Fruit fly (Drosophila melanogaster) whole organism, embryonic: ENCODE data around the gene CG13796.

Experiments used
- Abd-B ChIP-seq: fragments of 200-800 bp; sonication (Bioruptor generic); optimal IDR thresholded peaks from 2 replicates; lab custom pipeline; 2018; ENCODE audit warnings: missing biosample characterization, mild to moderate bottlenecking, missing genetic modification characterization, moderate library complexity
- Adf1 ChIP-seq: fragments of 200-800 bp; sonication (Bioruptor generic); IDR thresholded peaks from 2 replicates; pipeline ENCODE4 v1.3.6; 2022; ENCODE audit warnings: missing biosample characterization, missing genetic modification characterization
- B-H1 ChIP-seq: fragments of 200-800 bp; sonication (Bioruptor generic); IDR thresholded peaks from 3 replicates; pipeline ENCODE4 v1.3.6; 2022; ENCODE audit warnings: missing biosample characterization, missing genetic modification characterization
- CG10274 ChIP-seq: fragments of 200-800 bp; sonication (Bioruptor generic); optimal IDR thresholded peaks from 3 replicates; lab custom pipeline; 2017; ENCODE audit warnings: missing biosample characterization, mild to moderate bottlenecking, missing genetic modification characterization
- CG10321 ChIP-seq: fragments of 200-800 bp; sonication (Bioruptor generic); IDR thresholded peaks from 2 replicates; pipeline ENCODE4 v1.3.6; 2022; ENCODE audit warnings: missing biosample characterization, missing genetic modification characterization
- CG10959 ChIP-seq: fragments of 200-800 bp; sonication (Bioruptor generic); IDR thresholded peaks from 2 replicates; pipeline ENCODE4 v1.3.6; 2022; ENCODE audit warnings: missing biosample characterization, missing genetic modification characterization
- CG11456 ChIP-seq: fragments of 200-800 bp; sonication (Bioruptor generic); IDR thresholded peaks from 3 replicates; pipeline ENCODE4 v1.3.6; 2022; ENCODE audit warnings: missing biosample characterization, missing genetic modification characterization
- CG12071 ChIP-seq: fragments of 200-800 bp; sonication (Bioruptor generic); optimal IDR thresholded peaks from 3 replicates; lab custom pipeline; 2018; ENCODE audit warnings: missing biosample characterization, mild to moderate bottlenecking, missing genetic modification characterization
- CG13296 ChIP-seq: fragments of 200-800 bp; sonication (Bioruptor generic); optimal IDR thresholded peaks from 3 replicates; lab custom pipeline; 2018; ENCODE audit warnings: missing biosample characterization, mild to moderate bottlenecking, missing genetic modification characterization
- CG1602 ChIP-seq: fragments of 200-800 bp; sonication (Bioruptor generic); optimal IDR thresholded peaks from 3 replicates; lab custom pipeline; 2016; ENCODE audit warnings: missing biosample characterization, missing genetic modification characterization
- CG1603 ChIP-seq: fragments of 200-800 bp; sonication (Bioruptor generic); optimal IDR thresholded peaks from 2 replicates; lab custom pipeline; 2019; ENCODE audit warnings: missing biosample characterization, mild to moderate bottlenecking, missing genetic modification characterization, moderate library complexity
- CG1647 ChIP-seq: fragments of 200-800 bp; sonication (Bioruptor generic); optimal IDR thresholded peaks from 3 replicates; lab custom pipeline; 2016; ENCODE audit warnings: missing biosample characterization, missing genetic modification characterization
- CG18011 ChIP-seq: fragments of 200-800 bp; sonication (Bioruptor generic); optimal IDR thresholded peaks from 2 replicates; lab custom pipeline; 2017; ENCODE audit warnings: missing biosample characterization, missing genetic modification characterization, mild to moderate bottlenecking, moderate library complexity, missing genotype
- CG31224 ChIP-seq: fragments of 200-800 bp; sonication (Bioruptor generic); IDR thresholded peaks from 2 replicates; pipeline ENCODE4 v1.3.6; 2022; ENCODE audit warnings: missing biosample characterization, missing genetic modification characterization
- CG32532 ChIP-seq: fragments of 200-800 bp; sonication (Bioruptor generic); IDR thresholded peaks from 2 replicates; pipeline ENCODE4 v1.3.6; 2022; ENCODE audit warnings: missing biosample characterization, missing genetic modification characterization
- CG34376 ChIP-seq: fragments of 200-800 bp; sonication (Bioruptor generic); optimal IDR thresholded peaks from 2 replicates; lab custom pipeline; 2018; ENCODE audit warnings: missing biosample characterization, mild to moderate bottlenecking, missing genetic modification characterization
- CG4328 ChIP-seq: fragments of 200-800 bp; sonication (Bioruptor generic); optimal IDR thresholded peaks from 3 replicates; lab custom pipeline; 2017; ENCODE audit warnings: missing biosample characterization, missing genetic modification reagents, missing genetic modification characterization
- CG8290 ChIP-seq, 3 experiments: fragments of 200-800 bp; sonication (Bioruptor generic); optimal IDR thresholded peaks; 2 replicates each; lab custom pipeline; 2016 to 2019; ENCODE audit warnings: missing biosample characterization in 3 of 3, missing genetic modification characterization in 3 of 3, mild to moderate bottlenecking in 2 of 3, moderate library complexity in 1 of 3
- CG8478 ChIP-seq: fragments of >200 bp; optimal IDR thresholded peaks from 2 replicates; lab custom pipeline; 2018
- CHES-1-like ChIP-seq: fragments of 200-800 bp; sonication (Bioruptor generic); optimal IDR thresholded peaks from 2 replicates; lab custom pipeline; 2016; ENCODE audit warnings: missing biosample characterization, missing genetic modification characterization
- D19B ChIP-seq: fragments of 200-800 bp; sonication (Bioruptor generic); optimal IDR thresholded peaks from 2 replicates; lab custom pipeline; 2017; ENCODE audit warnings: missing biosample characterization, mild to moderate bottlenecking, missing genetic modification characterization
- Doc3 ChIP-seq: fragments of 200-800 bp; sonication (Bioruptor generic); IDR thresholded peaks from 3 replicates; pipeline ENCODE4 v1.3.6; 2022; ENCODE audit warnings: missing biosample characterization, missing genetic modification characterization; ENCODE audit not compliant: partially characterized antibody
- HLHmδ ChIP-seq: fragments of 200-800 bp; sonication (Bioruptor generic); optimal IDR thresholded peaks from 2 replicates; lab custom pipeline; 2018; ENCODE audit warnings: missing biosample characterization, mild to moderate bottlenecking, missing genetic modification characterization, moderate library complexity
- Myb ChIP-seq: fragments of 200-800 bp; sonication (Bioruptor generic); optimal IDR thresholded peaks from 2 replicates; lab custom pipeline; 2016; ENCODE audit warnings: missing biosample characterization, missing genetic modification characterization
- NK7.1 ChIP-seq: fragments of 200-800 bp; sonication (Bioruptor generic); optimal IDR thresholded peaks from 3 replicates; lab custom pipeline; 2016; ENCODE audit warnings: missing biosample characterization, missing genetic modification characterization
- Rx ChIP-seq: fragments of 200-800 bp; sonication (Bioruptor generic); IDR thresholded peaks from 2 replicates; pipeline ENCODE4 v1.3.6; 2022; ENCODE audit warnings: missing biosample characterization, missing genetic modification characterization
- Sry-δ ChIP-seq: fragments of 200-800 bp; sonication (Bioruptor generic); optimal IDR thresholded peaks from 2 replicates; lab custom pipeline; 2016; ENCODE audit warnings: missing biosample characterization, missing genetic modification characterization
- Ssrp ChIP-seq: fragments of 200-800 bp; sonication (Bioruptor generic); optimal IDR thresholded peaks from 2 replicates; lab custom pipeline; 2018; ENCODE audit warnings: missing biosample characterization, mild to moderate bottlenecking, missing genetic modification characterization, moderate library complexity
- Stat92E ChIP-seq, 3 experiments: fragments of >200 bp in 2 of 3; fragments of 200-800 bp in 1 of 3; sonication (Bioruptor generic) in 1 of 3; optimal IDR thresholded peaks; 2 replicates each; lab custom pipeline; 2017 to 2019; ENCODE audit warnings: missing biosample characterization in 3 of 3, missing genetic modification characterization in 3 of 3, mild to moderate bottlenecking in 1 of 3, moderate library complexity in 1 of 3
- TFAM ChIP-seq: fragments of 200-800 bp; sonication (Bioruptor generic); optimal IDR thresholded peaks from 2 replicates; lab custom pipeline; 2017; ENCODE audit warnings: missing biosample characterization, missing genetic modification characterization, inconsistent platforms
- Xbp1 ChIP-seq: fragments of 200-800 bp; sonication (Bioruptor generic); optimal IDR thresholded peaks from 3 replicates; lab custom pipeline; 2016; ENCODE audit warnings: missing biosample characterization, mild to moderate bottlenecking, missing genetic modification characterization
- ash1 ChIP-seq: fragments of 200-800 bp; sonication (Bioruptor generic); optimal IDR thresholded peaks from 2 replicates; lab custom pipeline; 2018; ENCODE audit warnings: missing biosample characterization, mild to moderate bottlenecking, missing genetic modification characterization
- btn ChIP-seq: fragments of 200-800 bp; sonication (Bioruptor generic); optimal IDR thresholded peaks from 2 replicates; lab custom pipeline; 2016; ENCODE audit warnings: missing biosample characterization, missing genetic modification characterization
- cas ChIP-seq: fragments of 200-800 bp; sonication (Bioruptor generic); IDR thresholded peaks from 2 replicates; pipeline ENCODE4 v1.3.6; 2022; ENCODE audit warnings: missing biosample characterization, missing genetic modification characterization
- chinmo ChIP-seq: fragments of 200-800 bp; sonication (Bioruptor generic); IDR thresholded peaks from 4 replicates; pipeline ENCODE4 v1.3.6; 2022; ENCODE audit warnings: missing biosample characterization, missing genetic modification characterization; ENCODE audit not compliant: partially characterized antibody
- ci ChIP-seq: fragments of 200-800 bp; sonication (Bioruptor generic); IDR thresholded peaks from 3 replicates; pipeline ENCODE4 v1.3.6; 2022; ENCODE audit warnings: missing biosample characterization, missing genetic modification characterization
- cwo ChIP-seq: fragments of 200-800 bp; sonication (Bioruptor generic); optimal IDR thresholded peaks from 3 replicates; lab custom pipeline; 2017; ENCODE audit warnings: missing biosample characterization, missing genetic modification characterization, mild to moderate bottlenecking, moderate library complexity, missing genetic modification reagents
- en ChIP-seq: fragments of 200-800 bp; sonication (Bioruptor generic); optimal IDR thresholded peaks from 2 replicates; lab custom pipeline; 2016; ENCODE audit warnings: missing biosample characterization, missing genetic modification characterization
- exex ChIP-seq: fragments of 200-800 bp; sonication (Bioruptor generic); optimal IDR thresholded peaks from 4 replicates; lab custom pipeline; 2018; ENCODE audit warnings: missing biosample characterization, mild to moderate bottlenecking, missing genetic modification characterization, moderate library complexity
- fu2 ChIP-seq: fragments of 200-800 bp; sonication (Bioruptor generic); optimal IDR thresholded peaks from 2 replicates; lab custom pipeline; 2016; ENCODE audit warnings: missing biosample characterization, missing genetic modification characterization
- insv ChIP-seq, 2 experiments: fragments of 200-800 bp; sonication (Bioruptor generic); optimal IDR thresholded peaks; 3 replicates each; lab custom pipeline; 2016 to 2018; ENCODE audit warnings: missing biosample characterization in 2 of 2, missing genetic modification characterization in 2 of 2
- lov ChIP-seq, 2 experiments: fragments of 200-800 bp in 1 of 2; fragments of >200 bp in 1 of 2; sonication (Bioruptor generic) in 1 of 2; IDR thresholded peaks in 1 of 2; optimal IDR thresholded peaks in 1 of 2; 2 replicates in 1 of 2; 3 replicates in 1 of 2; pipeline versions ENCODE4 v1.3.6 to Lab custom; 2017 to 2022; ENCODE audit warnings: missing biosample characterization in 1 of 2, missing genetic modification characterization in 1 of 2
- mam ChIP-seq: fragments of 200-800 bp; sonication (Bioruptor generic); optimal IDR thresholded peaks from 3 replicates; lab custom pipeline; 2016; ENCODE audit warnings: missing biosample characterization, missing genetic modification characterization
- mirr ChIP-seq: fragments of 200-800 bp; sonication (Bioruptor generic); optimal IDR thresholded peaks from 3 replicates; lab custom pipeline; 2018; ENCODE audit warnings: missing biosample characterization, mild to moderate bottlenecking, missing genetic modification characterization
- odd ChIP-seq: fragments of 200-800 bp; sonication (Bioruptor generic); optimal IDR thresholded peaks from 2 replicates; lab custom pipeline; 2017; ENCODE audit warnings: missing biosample characterization, mild to moderate bottlenecking, missing genetic modification characterization
- onecut ChIP-seq: fragments of 200-800 bp; sonication (Bioruptor generic); IDR thresholded peaks from 2 replicates; pipeline ENCODE4 v1.3.6; 2022; ENCODE audit warnings: missing biosample characterization, missing genetic modification characterization
- seq ChIP-seq: fragments of 200-800 bp; sonication (Bioruptor generic); IDR thresholded peaks from 2 replicates; pipeline ENCODE4 v1.3.6; 2022; ENCODE audit warnings: missing biosample characterization, missing genetic modification characterization
- tin ChIP-seq: fragments of 200-800 bp; sonication (Bioruptor generic); optimal IDR thresholded peaks from 3 replicates; lab custom pipeline; 2016; ENCODE audit warnings: missing biosample characterization, missing genetic modification characterization
- ttk ChIP-seq: fragments of 200-800 bp; sonication (Bioruptor generic); IDR thresholded peaks from 2 replicates; pipeline ENCODE4 v2.1.2; 2022; ENCODE audit warnings: missing biosample characterization, missing genetic modification characterization
- usp ChIP-seq: fragments of >200 bp; optimal IDR thresholded peaks from 2 replicates; lab custom pipeline; 2017; ENCODE audit warnings: missing biosample characterization, missing genetic modification characterization
- vfl ChIP-seq: fragments of 200-800 bp; sonication (Bioruptor generic); optimal IDR thresholded peaks from 2 replicates; lab custom pipeline; 2016; ENCODE audit warnings: missing biosample characterization, missing genetic modification characterization

CG13796 gene

DNA sequence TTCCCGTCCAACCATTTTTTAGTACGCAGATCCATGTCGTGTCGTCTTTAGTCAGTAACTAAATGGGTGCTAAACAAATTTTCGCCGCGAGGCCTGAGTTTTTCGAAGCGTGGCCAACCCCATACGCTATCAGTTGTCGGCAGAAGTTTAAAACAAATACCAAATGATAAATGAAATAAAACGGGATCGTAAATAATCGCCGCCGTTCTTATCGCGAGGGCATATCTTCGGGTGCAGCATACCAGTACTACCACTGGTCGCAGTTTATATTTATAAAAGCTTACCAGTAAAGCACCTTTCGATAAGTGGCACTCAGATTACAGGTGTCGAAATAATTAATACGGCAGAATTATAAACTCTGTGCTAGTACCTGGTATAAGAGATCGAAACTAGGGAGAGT, 47.2 kb downstream of the CG13796 start (continued):
- TF ChIP-seq CG11456 (GFP tag; lab: Robert Waterston, UW), result no peak
- peak; percentile 23 for TF ChIP-seq cwo (GFP tag; lab: Kevin White, UChicago)
- TF ChIP-seq D19B (GFP tag; lab: Kevin White, UChicago), result no peak
- TF ChIP-seq Adf1 (GFP tag; lab: Robert Waterston, UW), result peak; percentile 11; the same call in 1 of the 2 replicates
- TF ChIP-seq Abd-B (GFP tag; lab: Kevin White, UChicago), result no peak
- TF ChIP-seq chinmo, result peak; percentile 79; the same call in 1 of the 4 replicates
- TF ChIP-seq B-H1 (GFP tag; lab: Robert Waterston, UW), result no peak
- no peak for TF ChIP-seq CHES-1-like (GFP tag; lab: Kevin White, UChicago)
- no peak for TF ChIP-seq CG10959
- TF ChIP-seq NK7.1, result no peak
- no peak for TF ChIP-seq Sry-δ (GFP tag; lab: Kevin White, UChicago)
- TF ChIP-seq CG4328 (GFP tag; lab: Kevin White, UChicago), result no peak
- TF ChIP-seq HLHmδ (GFP tag; lab: Kevin White, UChicago), result no peak
- TF ChIP-seq TFAM (GFP tag; lab: Kevin White, UChicago), result no peak
- no peak for TF ChIP-seq onecut
- 0 out of 3 replicates have a peak, but pooled peaks have one; percentile 9 for TF ChIP-seq ci (GFP tag; lab: Robert Waterston, UW)
- no peak for TF ChIP-seq Doc3
- no peak for TF ChIP-seq CG8290 (GFP tag; optimal IDR thresholded peaks at IDR 0.05; lab: Kevin White, UChicago)
- no peak for TF ChIP-seq CG8290 (tag; optimal IDR thresholded peaks at IDR 0.05; lab: Kevin White, UChicago)
- no peak for TF ChIP-seq insv (GFP tag; optimal IDR thresholded peaks at IDR 0.05; lab: Kevin White, UChicago)
- TF ChIP-seq CG34376, result peak; percentile 97
- no peak for TF ChIP-seq CG1602
- no peak for TF ChIP-seq lov (optimal IDR thresholded peaks at IDR 0.05; lab: Kevin White, UChicago)
- no peak for TF ChIP-seq lov (GFP tag; IDR thresholded peaks at IDR 0.05; lab: Robert Waterston, UW)
- no peak for TF ChIP-seq usp
- TF ChIP-seq odd (GFP tag; lab: Kevin White, UChicago), result no peak
- TF ChIP-seq CG32532 (GFP tag; lab: Robert Waterston, UW), result no peak
- no peak for TF ChIP-seq Myb (GFP tag; lab: Kevin White, UChicago)
- TF ChIP-seq CG10274, result no peak
- no peak for TF ChIP-seq btn (GFP tag; lab: Kevin White, UChicago)
- TF ChIP-seq ttk (GFP tag; lab: Robert Waterston, UW), result no peak
- no peak for TF ChIP-seq fu2 (GFP tag; lab: Kevin White, UChicago)
- TF ChIP-seq ash1 (GFP tag; lab: Kevin White, UChicago), result no peak
- no peak for TF ChIP-seq en
- no peak for TF ChIP-seq CG10321
- no peak for TF ChIP-seq CG31224
- peak; percentile 35 for TF ChIP-seq CG12071 (GFP tag; lab: Kevin White, UChicago)
- no peak for TF ChIP-seq Xbp1 (GFP tag; lab: Kevin White, UChicago)
- TF ChIP-seq tin (GFP tag; lab: Kevin White, UChicago), result no peak
- TF ChIP-seq CG1603 (tag; lab: Kevin White, UChicago), result no peak
- TF ChIP-seq mam (GFP tag; lab: Kevin White, UChicago), result no peak
- TF ChIP-seq CG18011 (GFP tag; lab: Kevin White, UChicago), result no peak
- no peak for TF ChIP-seq Rx (GFP tag; lab: Robert Waterston, UW)
- no peak for TF ChIP-seq CG1647
- TF ChIP-seq vfl (GFP tag; lab: Kevin White, UChicago), result no peak
- TF ChIP-seq CG13296, result peak; percentile 38
- TF ChIP-seq exex, result peak; percentile 95
- TF ChIP-seq Ssrp (tag; lab: Kevin White, UChicago), result no peak
- TF ChIP-seq Stat92E (GFP tag; optimal IDR thresholded peaks at IDR 0.05; lab: Kevin White, UChicago), result no peak
- TF ChIP-seq CG8478 (lab: Kevin White, UChicago), result no peak
- TF ChIP-seq cas (GFP tag; lab: Robert Waterston, UW), result no peak
- peak; percentile 96 for TF ChIP-seq mirr
- no peak for TF ChIP-seq seq (GFP tag; lab: Robert Waterston, UW)
